Fruit fly (Drosophila melanogaster): ENCODE results near the gene CG32548.
A peak's percentile ranks its signal among the peaks of the same experiment; 100 is the strongest.

CG32548 gene

dm6 chrX:18479307-18480134 lies 39.1 kb upstream of the CG32548 start, which contains the start of gene CG32547 (continued):
- TF ChIP-seq croc (GFP tag; conservative IDR thresholded peaks at IDR 0.05) (no peak), lab (GFP tag; optimal IDR thresholded peaks at IDR 0.05) (no peak), Pdp1 (GFP tag; optimal IDR thresholded peaks at IDR 0.05) (no peak), lbe (GFP tag; optimal IDR thresholded peaks at IDR 0.05) (peak; percentile 4), gem (tag; optimal IDR thresholded peaks at IDR 0.05) (peak; percentile 34), ken (GFP tag; IDR thresholded peaks at IDR 0.05) (no peak), tgo (GFP tag; IDR thresholded peaks at IDR 0.05) (no peak), CG32772 (GFP tag; IDR thresholded peaks at IDR 0.05) (no peak), Oaz (GFP tag; IDR thresholded peaks at IDR 0.05) (no peak), CG7357 (GFP tag; IDR thresholded peaks at IDR 0.05) (no peak), CG7928 (GFP tag; optimal IDR thresholded peaks at IDR 0.05) (peak; percentile 90), wek (GFP tag; optimal IDR thresholded peaks at IDR 0.05) (no peak), crp (GFP tag; optimal IDR thresholded peaks at IDR 0.05) (peak in 1 of 2 experiments; percentile 78), CG6175 (GFP tag; IDR thresholded peaks at IDR 0.05) (no peak), dati (GFP tag; IDR thresholded peaks at IDR 0.05) (no peak), CG14710 (tag; optimal IDR thresholded peaks at IDR 0.05) (no peak), CG4730 (GFP tag; IDR thresholded peaks at IDR 0.05) (no peak), ato (GFP tag; IDR thresholded peaks at IDR 0.05; ENCODE audit: partially characterized antibody) (no peak), Blimp-1 (GFP tag; optimal IDR thresholded peaks at IDR 0.05) (peak; percentile 5), gsb-n (tag; optimal IDR thresholded peaks at IDR 0.05) (no peak), sob (GFP tag; IDR thresholded peaks at IDR 0.05) (no peak), Aef1 (GFP tag; IDR thresholded peaks at IDR 0.05) (no peak), org-1 (GFP tag; optimal IDR thresholded peaks at IDR 0.05) (no peak), Dek (tag; optimal IDR thresholded peaks at IDR 0.05) (no peak), trh (GFP tag; optimal IDR thresholded peaks at IDR 0.05) (no peak), MESR4 (GFP tag; optimal IDR thresholded peaks at IDR 0.05) (no peak), CG13775 (GFP tag; optimal IDR thresholded peaks at IDR 0.05) (no peak), CG14667 (GFP tag; IDR thresholded peaks at IDR 0.05) (no peak), CG10959 (GFP tag; IDR thresholded peaks at IDR 0.05) (0 out of 2 replicates have a peak, but pooled peaks have one; percentile 10), ssp (GFP tag; IDR thresholded peaks at IDR 0.05) (no peak), pan (optimal IDR thresholded peaks at IDR 0.05) (no peak), pan (GFP tag; optimal IDR thresholded peaks at IDR 0.05 in 1 of 2, IDR thresholded peaks at IDR 0.05 in 1 of 2) (no peak), Dip2 (GFP tag; IDR thresholded peaks at IDR 0.05) (no peak), Hand (GFP tag; optimal IDR thresholded peaks at IDR 0.05) (no peak), CG12744 (GFP tag; optimal IDR thresholded peaks at IDR 0.05) (no peak), Hmx (GFP tag; optimal IDR thresholded peaks at IDR 0.05) (no peak), tna (GFP tag; IDR thresholded peaks at IDR 0.05; ENCODE audit: partially characterized antibody) (no peak), Mad (GFP tag; optimal IDR thresholded peaks at IDR 0.05) (no peak), CG17385 (GFP tag; optimal IDR thresholded peaks at IDR 0.05) (no peak), H15 (GFP tag; IDR thresholded peaks at IDR 0.05) (no peak), CG7987 (GFP tag; optimal IDR thresholded peaks at IDR 0.05) (no peak), mld (GFP tag; IDR thresholded peaks at IDR 0.05; ENCODE audit: partially characterized antibody) (no peak), al (GFP tag; IDR thresholded peaks at IDR 0.05) (no peak), CG1529 (GFP tag; optimal IDR thresholded peaks at IDR 0.05) (no peak), chm (GFP tag; IDR thresholded peaks at IDR 0.05) (no peak), CG11093 (GFP tag; IDR thresholded peaks at IDR 0.05) (no peak), pb (GFP tag; optimal IDR thresholded peaks at IDR 0.05) (no peak), sqz (GFP tag; optimal IDR thresholded peaks at IDR 0.05) (no peak), CG31388 (GFP tag; optimal IDR thresholded peaks at IDR 0.05) (no peak), Deaf1 (tag; optimal IDR thresholded peaks at IDR 0.05) (peak; percentile 66)

Data from whole organism, embryonic.